Fruit fly (Drosophila melanogaster): ENCODE measurements around the gene PolH.
A peak's percentile ranks its signal among the peaks of the same experiment; 100 is the strongest.

The PolH gene

dm6 chr3L:21934462-21934861, 7.2 kb downstream of the PolH start, which contains the start of gene SLC22A:
SLC22A (plus strand) TSS chr3L:21934704.
- TF ChIP-seq ovo (GFP tag; optimal IDR thresholded peaks at IDR 0.05) (no peak), CG5204 (GFP tag; optimal IDR thresholded peaks at IDR 0.05) (no peak), Crg-1 (GFP tag; optimal IDR thresholded peaks at IDR 0.05) (no peak), CG7101 (tag; optimal IDR thresholded peaks at IDR 0.05) (no peak), cic (GFP tag; optimal IDR thresholded peaks at IDR 0.05) (peak; percentile 79), CG33017 (tag; optimal IDR thresholded peaks at IDR 0.05) (no peak), CG1620 (GFP tag; optimal IDR thresholded peaks at IDR 0.05) (no peak), toe (GFP tag; optimal IDR thresholded peaks at IDR 0.05) (no peak), kay (GFP tag; ENCODE audit: borderline replicate concordance) (no peak), CG7045 (GFP tag; optimal IDR thresholded peaks at IDR 0.05) (no peak), Hr96 (GFP tag; optimal IDR thresholded peaks at IDR 0.05) (peak; percentile 2), tj (GFP tag; optimal IDR thresholded peaks at IDR 0.05) (no peak)

dm6 chr3L:21930179-21930578, 11.4 kb downstream of the PolH start:
- no peak for TF ChIP-seq toe (GFP tag; optimal IDR thresholded peaks at IDR 0.05)
- no peak for TF ChIP-seq cic (GFP tag; optimal IDR thresholded peaks at IDR 0.05)
- no peak for TF ChIP-seq Crg-1 (GFP tag; optimal IDR thresholded peaks at IDR 0.05)
- no peak for TF ChIP-seq CG12768 (GFP tag; optimal IDR thresholded peaks at IDR 0.05)
- no peak for TF ChIP-seq CG1620 (GFP tag; optimal IDR thresholded peaks at IDR 0.05)
- no peak for TF ChIP-seq pad (GFP tag; optimal IDR thresholded peaks at IDR 0.05)
- TF ChIP-seq ovo (GFP tag; optimal IDR thresholded peaks at IDR 0.05) = no peak
- no peak for TF ChIP-seq Hr96 (GFP tag; optimal IDR thresholded peaks at IDR 0.05)
- TF ChIP-seq Mnt (GFP tag; optimal IDR thresholded peaks at IDR 0.05) = no peak
- TF ChIP-seq CG33017 (tag; optimal IDR thresholded peaks at IDR 0.05) = no peak
- no peak for TF ChIP-seq Clk (GFP tag; optimal IDR thresholded peaks at IDR 0.05)
- no peak for TF ChIP-seq CG5204 (GFP tag; optimal IDR thresholded peaks at IDR 0.05)
- no peak for TF ChIP-seq CG11617 (GFP tag; optimal IDR thresholded peaks at IDR 0.05)
- TF ChIP-seq tj (GFP tag; optimal IDR thresholded peaks at IDR 0.05) = no peak
- TF ChIP-seq cnc (optimal IDR thresholded peaks at IDR 0.05) = no peak
- no peak for TF ChIP-seq CG14711 (tag; optimal IDR thresholded peaks at IDR 0.05)
- no peak for TF ChIP-seq bab1 (GFP tag; optimal IDR thresholded peaks at IDR 0.05)
- TF ChIP-seq kay (GFP tag; ENCODE audit: borderline replicate concordance) = no peak
- TF ChIP-seq CG7101 (tag; optimal IDR thresholded peaks at IDR 0.05) = no peak
- no peak for TF ChIP-seq CG7045 (GFP tag; optimal IDR thresholded peaks at IDR 0.05)

dm6 chr3L:21918605-21919004, 23.0 kb downstream of the PolH start:
- no peak for TF ChIP-seq CG33017 (tag; optimal IDR thresholded peaks at IDR 0.05)
- TF ChIP-seq bab1 (GFP tag; optimal IDR thresholded peaks at IDR 0.05) = no peak
- TF ChIP-seq CG14711 (tag; optimal IDR thresholded peaks at IDR 0.05) = no peak
- no peak for TF ChIP-seq tj (GFP tag; optimal IDR thresholded peaks at IDR 0.05)
- TF ChIP-seq CG5204 (GFP tag; optimal IDR thresholded peaks at IDR 0.05) = no peak
- no peak for TF ChIP-seq Hr96 (GFP tag; optimal IDR thresholded peaks at IDR 0.05)
- TF ChIP-seq CG11617 (GFP tag; optimal IDR thresholded peaks at IDR 0.05) = no peak
- no peak for TF ChIP-seq ovo (GFP tag; optimal IDR thresholded peaks at IDR 0.05)
- TF ChIP-seq Clk (GFP tag; optimal IDR thresholded peaks at IDR 0.05) = no peak
- TF ChIP-seq pad (GFP tag; optimal IDR thresholded peaks at IDR 0.05) = no peak
- no peak for TF ChIP-seq CG1620 (GFP tag; optimal IDR thresholded peaks at IDR 0.05)
- no peak for TF ChIP-seq CG12768 (GFP tag; optimal IDR thresholded peaks at IDR 0.05)
- TF ChIP-seq CG7101 (tag; optimal IDR thresholded peaks at IDR 0.05) = no peak
- TF ChIP-seq CG7045 (GFP tag; optimal IDR thresholded peaks at IDR 0.05) = no peak
- TF ChIP-seq kay (GFP tag; ENCODE audit: borderline replicate concordance) = no peak
- no peak for TF ChIP-seq toe (GFP tag; optimal IDR thresholded peaks at IDR 0.05)
- TF ChIP-seq Mnt (GFP tag; optimal IDR thresholded peaks at IDR 0.05) = no peak
- TF ChIP-seq cnc (optimal IDR thresholded peaks at IDR 0.05) = no peak

dm6 chr3L:21908860-21909259, 32.8 kb downstream of the PolH start:
- TF ChIP-seq CG7045 (GFP tag; optimal IDR thresholded peaks at IDR 0.05) = peak; percentile 52
- no peak for TF ChIP-seq kay (GFP tag; ENCODE audit: borderline replicate concordance)
- peak; percentile 37 for TF ChIP-seq Crg-1 (GFP tag; optimal IDR thresholded peaks at IDR 0.05)
- TF ChIP-seq CG33017 (tag; optimal IDR thresholded peaks at IDR 0.05) = no peak
- peak; percentile 11 for TF ChIP-seq cic (GFP tag; optimal IDR thresholded peaks at IDR 0.05)
- TF ChIP-seq CG7101 (tag; optimal IDR thresholded peaks at IDR 0.05) = no peak
- no peak for TF ChIP-seq ovo (GFP tag; optimal IDR thresholded peaks at IDR 0.05)
- no peak for TF ChIP-seq CG12768 (GFP tag; optimal IDR thresholded peaks at IDR 0.05)

- peak; percentile 92 for TF ChIP-seq tj (GFP tag; optimal IDR thresholded peaks at IDR 0.05)
- no peak for TF ChIP-seq Mnt (GFP tag; optimal IDR thresholded peaks at IDR 0.05)
- no peak for TF ChIP-seq cnc (optimal IDR thresholded peaks at IDR 0.05)
These were observed 42.1 kb downstream of the PolH start for dm6 chr3L:21899488-21899887.

- TF ChIP-seq CG12768 (GFP tag; optimal IDR thresholded peaks at IDR 0.05) (no peak), cnc (optimal IDR thresholded peaks at IDR 0.05) (no peak), Hr96 (GFP tag; optimal IDR thresholded peaks at IDR 0.05) (no peak), CG1620 (GFP tag; optimal IDR thresholded peaks at IDR 0.05) (no peak), CG5204 (GFP tag; optimal IDR thresholded peaks at IDR 0.05) (no peak), CG7045 (GFP tag; optimal IDR thresholded peaks at IDR 0.05) (no peak), Mnt (GFP tag; optimal IDR thresholded peaks at IDR 0.05) (no peak), CG33017 (tag; optimal IDR thresholded peaks at IDR 0.05) (no peak), CG11617 (GFP tag; optimal IDR thresholded peaks at IDR 0.05) (no peak), CG14711 (tag; optimal IDR thresholded peaks at IDR 0.05) (no peak), ovo (GFP tag; optimal IDR thresholded peaks at IDR 0.05) (no peak), toe (GFP tag; optimal IDR thresholded peaks at IDR 0.05) (no peak), Clk (GFP tag; optimal IDR thresholded peaks at IDR 0.05) (no peak), CG7101 (tag; optimal IDR thresholded peaks at IDR 0.05) (no peak), cic (GFP tag; optimal IDR thresholded peaks at IDR 0.05) (no peak)
These were observed 45.4 kb downstream of the PolH start for dm6 chr3L:21896217-21896616.
